Worm (Caenorhabditis elegans) whole organism, L4/young adult: ENCODE data around the gene sru-3.

Experiments
- W03F9.2 ChIP-seq: fragments of 150-350 bp; optimal IDR thresholded peaks from 2 replicates; lab custom pipeline; 2014; ENCODE audit warnings: missing biosample characterization, missing genetic modification characterization
- dao-5 ChIP-seq: sonication (generic microtip); optimal IDR thresholded peaks from 2 replicates; lab custom pipeline; 2016; ENCODE audit warnings: missing genotype, missing genetic modification characterization, moderate library complexity, missing compliant biosample characterization
- him-1 ChIP-seq: sonication (generic microtip); optimal IDR thresholded peaks from 2 replicates; lab custom pipeline; 2016; ENCODE audit warnings: missing genotype, missing genetic modification reagents, missing genetic modification characterization, missing compliant biosample characterization

The sru-3 gene

DNA sequence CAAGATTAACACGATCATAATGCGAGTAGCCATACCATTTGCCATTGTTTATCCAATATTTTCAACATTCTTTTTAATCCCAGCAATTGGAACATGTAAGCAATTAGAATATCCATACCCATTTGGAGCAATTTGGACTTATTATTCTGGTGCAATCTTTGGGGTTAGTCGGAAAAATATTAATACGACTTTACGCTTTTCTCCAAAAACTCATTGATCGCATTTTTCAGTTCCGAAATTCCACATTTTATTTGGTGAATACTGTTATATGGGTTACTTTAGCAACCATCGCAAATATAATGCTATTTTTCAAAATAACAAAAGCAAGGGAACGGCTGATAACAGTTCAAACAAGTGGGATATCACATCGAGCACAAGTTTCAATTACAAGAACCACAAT lies 9.6 kb upstream of the sru-3 start:
- no peak for TF ChIP-seq dao-5 (tag; lab: Kevin White, UChicago)
- no peak for TF ChIP-seq him-1 (tag; lab: Kevin White, UChicago)
- TF ChIP-seq W03F9.2 (tag; lab: Kevin White, UChicago) = no peak

DNA sequence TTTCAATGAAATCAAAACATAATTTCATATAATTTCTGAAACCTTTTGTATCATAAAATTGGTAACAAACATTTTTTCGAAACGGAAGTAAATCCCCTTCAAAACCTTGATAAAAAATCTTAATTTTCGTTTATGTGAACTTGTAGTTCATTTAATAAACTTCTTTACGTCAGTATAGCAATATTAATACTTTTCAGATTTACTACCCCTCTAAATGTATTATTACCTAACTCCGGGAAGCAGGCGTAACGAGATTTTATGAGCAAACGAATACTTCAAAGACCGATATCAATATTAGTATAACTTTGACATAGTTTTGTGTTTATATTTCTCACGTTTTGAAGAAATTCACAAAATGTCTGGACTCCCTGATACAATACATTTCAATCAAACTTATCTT lies 8.1 kb upstream of the sru-3 start, which contains the start of gene sru-1:
Gene sru-1, plus strand, starts transcription at position 301 of the 400 bp plus-strand sequence.
- TF ChIP-seq him-1 (tag; lab: Kevin White, UChicago) (no peak), dao-5 (tag; lab: Kevin White, UChicago) (no peak), W03F9.2 (tag; lab: Kevin White, UChicago) (no peak)

DNA sequence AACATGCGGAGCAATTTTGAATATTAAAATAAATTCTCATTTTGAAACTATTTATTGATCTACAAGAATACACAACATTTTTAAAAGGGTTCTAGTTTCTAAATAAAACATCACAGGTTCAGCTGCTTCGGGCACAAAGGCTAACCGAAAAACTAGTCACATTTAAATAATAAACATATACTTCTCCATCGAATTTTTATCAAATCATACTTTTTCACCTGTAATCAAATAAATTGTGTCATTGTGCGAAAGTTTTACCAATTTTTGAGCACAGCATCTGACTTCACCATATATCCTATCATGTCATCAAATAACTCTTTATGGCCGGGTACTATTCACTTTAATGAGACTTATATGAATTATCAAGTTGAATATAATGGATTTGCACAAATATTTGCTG lies 6.1 kb upstream of the sru-3 start, which contains the start of gene sru-6:
Gene sru-6, plus strand, starts transcription at position 301 of the 400 bp plus-strand sequence.
- TF ChIP-seq dao-5 (tag; lab: Kevin White, UChicago) (no peak), him-1 (tag; lab: Kevin White, UChicago) (no peak), W03F9.2 (tag; lab: Kevin White, UChicago) (no peak)

DNA sequence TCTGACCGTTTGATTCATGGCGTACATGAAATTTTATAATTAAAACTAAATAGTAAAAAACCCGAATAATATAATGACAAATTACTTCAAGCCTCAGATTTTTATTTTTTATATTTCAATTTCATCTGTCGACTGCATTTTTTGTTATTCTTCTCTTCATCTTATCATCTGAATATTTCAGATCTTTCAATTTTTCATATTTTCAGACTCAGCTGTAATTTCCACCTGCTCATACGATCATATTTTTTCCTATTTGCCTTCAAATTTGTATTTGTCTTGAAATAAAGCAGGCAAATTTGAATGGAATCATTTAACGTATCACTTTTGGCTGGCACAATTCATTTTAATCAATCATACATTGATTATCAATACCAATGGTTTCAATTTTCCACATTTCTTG lies 1.7 kb downstream of the sru-3 start, which contains the start of gene sru-4:
Gene sru-4, plus strand, starts transcription at position 301 of the 400 bp plus-strand sequence.
- TF ChIP-seq him-1 (tag; lab: Kevin White, UChicago) (no peak), W03F9.2 (tag; lab: Kevin White, UChicago) (no peak), dao-5 (tag; lab: Kevin White, UChicago) (no peak)

DNA sequence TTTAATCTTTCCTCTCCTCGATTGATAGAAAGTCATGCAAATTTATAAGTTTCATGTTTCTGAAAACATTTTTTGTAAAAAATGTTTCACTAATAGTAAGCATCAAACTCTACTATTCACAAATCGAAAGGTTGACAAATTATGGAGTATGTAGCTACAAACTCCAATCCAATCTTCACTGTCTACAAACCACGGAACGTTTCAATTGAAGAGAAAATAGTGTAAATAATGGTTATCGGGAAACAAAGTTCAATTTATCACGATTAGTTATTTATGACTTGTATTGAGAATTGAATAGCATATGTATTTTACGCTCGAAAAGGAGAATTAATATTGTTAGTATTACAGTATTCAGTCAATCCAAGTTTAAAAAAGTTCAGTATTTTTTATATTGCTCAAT lies 3.2 kb downstream of the sru-3 start:
- TF ChIP-seq W03F9.2 (tag; lab: Kevin White, UChicago) (no peak), him-1 (tag; lab: Kevin White, UChicago) (no peak), dao-5 (tag; lab: Kevin White, UChicago) (no peak)

DNA sequence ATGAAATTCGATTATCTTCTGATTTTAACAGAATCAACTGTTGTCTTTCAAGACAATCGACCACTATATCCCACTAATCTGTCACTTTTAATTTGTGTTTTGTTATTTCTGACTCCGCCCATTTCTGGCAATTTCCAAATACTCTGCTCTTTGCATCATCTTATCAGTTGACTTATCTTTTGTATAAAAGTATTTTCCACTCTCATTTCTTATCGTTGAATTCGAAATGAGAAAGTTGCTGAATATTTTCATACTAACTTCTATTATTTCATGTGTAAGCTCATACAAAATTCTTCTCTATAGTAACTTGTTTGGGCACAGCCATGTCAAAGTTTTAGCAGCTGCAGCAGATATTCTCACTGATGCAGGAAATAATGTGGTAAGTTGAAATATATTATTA lies 3.7 kb downstream of the sru-3 start, which contains the start of gene ugt-21:
Gene ugt-21, plus strand, starts transcription at position 212 of the 400 bp plus-strand sequence.
- TF ChIP-seq W03F9.2 (tag; lab: Kevin White, UChicago) = no peak
- TF ChIP-seq dao-5 (tag; lab: Kevin White, UChicago) = no peak
- TF ChIP-seq him-1 (tag; lab: Kevin White, UChicago) = no peak

DNA sequence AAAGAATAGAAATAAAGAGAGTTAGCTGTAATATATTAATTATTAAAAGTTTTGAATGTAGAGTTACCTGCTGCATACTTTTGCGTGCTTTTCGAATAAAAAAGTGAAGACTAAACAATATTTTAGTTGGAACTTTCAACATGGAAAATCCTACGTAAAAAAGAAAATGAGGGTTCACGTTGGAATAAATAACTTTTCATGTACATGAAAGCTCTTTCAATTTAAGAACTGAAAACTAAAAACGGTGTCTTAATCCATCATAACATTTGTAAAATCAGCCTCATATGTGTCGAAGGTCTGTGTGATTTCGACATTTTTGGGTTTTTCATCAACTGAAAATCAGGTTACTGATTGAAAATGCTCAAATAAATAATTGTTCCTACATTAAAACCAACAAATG lies 9.8 kb downstream of the sru-3 start, which contains the start of gene ttr-9:
Gene ttr-9, minus strand, starts transcription at position 101 of the 400 bp plus-strand sequence.
- TF ChIP-seq dao-5 (tag; lab: Kevin White, UChicago) = no peak
- TF ChIP-seq him-1 (tag; lab: Kevin White, UChicago) = no peak
- no peak for TF ChIP-seq W03F9.2 (tag; lab: Kevin White, UChicago)

DNA sequence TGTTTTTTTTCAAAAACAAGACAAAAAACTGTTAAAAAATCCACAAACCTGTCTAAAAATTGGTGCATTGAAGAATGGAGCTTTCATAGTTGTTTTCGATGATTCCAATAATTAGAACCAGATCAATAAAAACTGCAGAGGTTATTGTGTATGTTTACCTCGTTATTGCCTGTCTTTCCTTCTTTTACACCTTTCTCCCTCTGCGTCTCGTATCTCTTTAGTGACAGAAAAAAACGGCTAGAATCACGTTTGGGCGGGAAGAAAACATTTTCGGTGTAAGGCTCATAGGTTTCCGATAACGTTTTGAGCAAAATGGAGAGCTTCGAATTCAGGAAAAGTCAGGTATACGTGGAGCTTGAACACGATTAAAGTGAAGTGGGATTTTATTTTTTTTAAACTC lies 12.2 kb downstream of the sru-3 start, which contains the start of gene ethe-1:
Gene ethe-1, minus strand, starts transcription at position 150 of the 400 bp plus-strand sequence.
- no peak for TF ChIP-seq him-1 (tag; lab: Kevin White, UChicago)

DNA sequence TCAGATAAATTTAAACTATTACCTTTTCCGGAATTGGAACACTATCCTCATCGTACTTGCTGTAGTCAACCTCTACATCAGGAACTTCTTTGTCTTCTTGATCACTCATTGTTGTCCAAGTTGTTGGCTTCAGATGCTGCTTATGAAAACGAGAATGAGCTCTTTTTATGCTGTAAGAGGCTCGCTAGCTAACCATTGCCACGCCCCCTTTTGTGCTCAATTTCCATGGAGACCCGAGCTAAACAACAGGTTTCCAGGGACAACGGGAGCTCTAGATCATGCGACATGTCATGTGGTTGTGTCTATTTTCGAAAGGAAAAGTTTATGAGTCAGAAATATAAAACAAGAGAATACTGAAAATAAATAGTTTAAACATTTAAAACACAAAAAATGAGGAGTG lies 14.0 kb downstream of the sru-3 start, which contains the start of gene C33A12.4:
Gene C33A12.4, minus strand, starts transcription at position 131 of the 400 bp plus-strand sequence.
- TF ChIP-seq dao-5 (tag; lab: Kevin White, UChicago) (no peak), him-1 (tag; lab: Kevin White, UChicago) (no peak), W03F9.2 (tag; lab: Kevin White, UChicago) (no peak)

DNA sequence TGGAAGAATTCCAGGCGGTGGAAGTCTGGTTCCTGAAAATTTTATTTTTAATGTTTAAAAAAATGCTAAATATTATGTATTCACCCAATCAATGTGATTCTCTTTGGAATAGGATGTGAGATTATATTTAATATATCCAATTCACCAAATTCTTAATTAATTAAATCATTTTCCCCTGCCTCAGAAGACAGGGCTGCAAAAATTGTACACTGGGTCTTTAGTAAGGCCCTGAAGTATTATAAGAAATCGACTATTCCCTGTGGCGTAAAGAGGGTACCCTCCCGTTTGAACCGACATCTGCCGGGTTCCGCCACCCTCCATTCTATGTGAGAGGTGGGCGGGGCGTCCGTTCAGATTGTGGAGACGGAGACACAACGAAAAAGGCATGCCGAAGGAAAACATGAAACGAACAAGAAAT lies 14.8 kb downstream of the sru-3 start:
- TF ChIP-seq W03F9.2 (tag; lab: Kevin White, UChicago) (peak; percentile 67), him-1 (tag; lab: Kevin White, UChicago) (peak; percentile 57), dao-5 (tag; lab: Kevin White, UChicago) (no peak)

DNA sequence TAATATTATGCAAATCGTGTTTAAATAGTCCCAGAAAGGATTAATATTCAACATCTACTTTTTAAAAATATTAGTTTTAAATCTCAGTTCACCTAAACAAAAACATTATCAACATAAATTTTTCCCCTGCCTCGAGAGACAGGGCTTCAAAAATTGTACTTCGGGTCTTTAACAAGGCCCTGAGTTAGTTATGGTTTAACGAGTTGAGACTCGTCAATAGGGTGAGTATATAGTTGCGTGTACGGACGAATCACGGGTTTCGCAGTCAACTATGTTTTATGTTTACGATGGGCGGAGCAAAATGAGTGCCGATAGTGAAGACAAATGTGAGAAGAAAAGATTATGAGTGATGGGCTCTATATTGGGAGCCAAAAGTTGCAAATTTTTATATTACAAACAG lies 15.2 kb downstream of the sru-3 start:
- TF ChIP-seq dao-5 (tag; lab: Kevin White, UChicago) (no peak), W03F9.2 (tag; lab: Kevin White, UChicago) (no peak), him-1 (tag; lab: Kevin White, UChicago) (no peak)

DNA sequence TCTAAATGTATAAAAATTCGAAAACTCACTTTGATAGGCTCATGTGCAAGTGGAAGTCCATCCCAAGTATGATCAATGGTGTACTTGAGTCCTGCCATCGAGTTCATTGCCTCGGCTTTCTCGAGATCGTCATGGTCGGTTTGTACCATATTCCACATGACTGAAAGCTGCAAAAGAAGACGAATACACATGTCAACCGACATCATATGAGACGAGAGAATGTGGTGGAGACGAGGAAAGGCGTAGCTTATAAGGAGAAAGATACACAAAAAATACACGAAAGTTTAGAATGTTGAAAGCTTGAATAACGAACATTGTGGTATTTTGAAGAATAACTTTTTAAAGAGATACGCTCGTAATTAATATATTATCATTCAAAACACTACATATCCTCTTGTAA lies 16.4 kb downstream of the sru-3 start, which contains the start of gene C33A12.3:
Gene C33A12.3, minus strand, starts transcription at position 167 of the 400 bp plus-strand sequence.
- TF ChIP-seq W03F9.2 (tag; lab: Kevin White, UChicago) (no peak), dao-5 (tag; lab: Kevin White, UChicago) (no peak), him-1 (tag; lab: Kevin White, UChicago) (no peak)

DNA sequence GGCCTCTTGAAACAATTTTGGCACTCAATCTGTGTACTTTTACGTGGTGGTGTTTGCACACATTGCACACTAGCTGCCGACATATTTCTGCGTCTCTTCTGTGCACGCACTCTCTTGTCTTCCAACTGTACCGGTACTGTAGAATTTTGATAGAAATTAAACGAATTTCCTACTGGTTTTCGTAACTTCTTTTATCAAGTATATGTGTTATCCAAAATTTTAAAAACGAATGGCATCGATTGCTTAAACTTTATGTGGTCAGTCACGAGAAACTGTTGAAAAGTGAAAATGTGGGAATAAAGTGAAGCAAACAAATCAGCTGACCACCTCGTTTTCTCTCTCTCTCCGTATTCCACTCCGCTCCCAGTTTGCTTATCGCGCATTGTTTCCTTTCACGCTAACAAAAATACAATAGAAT lies 17.0 kb downstream of the sru-3 start:
- TF ChIP-seq W03F9.2 (tag; lab: Kevin White, UChicago) = peak; percentile 28
- no peak for TF ChIP-seq dao-5 (tag; lab: Kevin White, UChicago)

DNA sequence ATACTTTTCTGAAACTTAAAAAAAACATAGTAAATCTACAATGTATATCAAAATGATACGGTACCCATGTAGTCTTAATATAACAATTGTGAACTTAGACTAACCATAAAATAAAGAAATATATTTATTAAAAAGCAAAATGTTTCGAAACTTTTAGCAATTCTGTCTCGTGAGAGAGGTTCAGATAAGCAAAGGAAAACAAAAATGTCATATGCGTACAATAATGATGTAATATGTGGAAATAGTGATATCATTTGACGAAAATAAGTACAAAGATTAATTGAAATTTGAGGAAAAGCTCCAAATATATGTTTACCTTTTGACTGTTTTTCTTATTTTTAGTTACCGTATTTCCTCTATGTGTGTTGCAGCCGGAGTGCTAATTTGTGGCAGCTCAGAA lies 17.7 kb downstream of the sru-3 start:
- TF ChIP-seq W03F9.2 (tag; lab: Kevin White, UChicago) = no peak
- TF ChIP-seq him-1 (tag; lab: Kevin White, UChicago) = no peak
- no peak for TF ChIP-seq dao-5 (tag; lab: Kevin White, UChicago)
